Worm (Caenorhabditis elegans): ENCODE data around the gene C26E1.2.

DNA sequence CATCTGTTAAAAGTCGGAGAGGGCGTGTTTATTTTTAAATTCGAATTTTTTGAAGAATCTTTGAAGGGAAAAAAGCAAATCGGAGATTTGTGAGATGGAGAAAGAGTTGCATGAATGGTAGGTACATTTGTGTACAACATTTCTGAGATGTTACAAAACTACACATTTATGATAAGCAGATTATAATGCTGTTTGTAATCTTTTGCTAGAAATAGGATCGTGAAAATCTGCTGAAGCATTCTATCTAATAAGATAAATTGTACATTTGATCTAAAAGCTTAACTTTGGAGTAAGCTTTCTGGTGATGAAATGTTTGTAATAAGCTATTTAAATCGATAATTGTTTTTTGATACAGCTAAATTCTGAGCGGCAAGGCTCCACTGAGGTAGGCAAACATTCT, 32.7 kb upstream of the C26E1.2 start:
- TF ChIP-seq fkh-10 (GFP tag; optimal IDR thresholded peaks at IDR 0.05) (no peak), zag-1 (tag; optimal IDR thresholded peaks at IDR 0.05) (no peak), egl-27 (tag; optimal IDR thresholded peaks at IDR 0.05) (no peak), nhr-28 (tag; optimal IDR thresholded peaks at IDR 0.05) (no peak), pqm-1 (tag; optimal IDR thresholded peaks at IDR 0.05) (no peak), unc-62 (GFP tag; optimal IDR thresholded peaks at IDR 0.05) (no peak), nhr-12 (tag; optimal IDR thresholded peaks at IDR 0.05) (no peak), R02D3.7 (tag; optimal IDR thresholded peaks at IDR 0.05) (no peak), elt-1 (tag; optimal IDR thresholded peaks at IDR 0.05) (no peak), ceh-28 (tag; optimal IDR thresholded peaks at IDR 0.05) (no peak), ceh-16 (tag; optimal IDR thresholded peaks at IDR 0.05) (no peak), daf-12 (tag; optimal IDR thresholded peaks at IDR 0.05) (no peak)
